Worm (Caenorhabditis elegans) whole organism, dauer: ENCODE results near the gene set-11.
"Not testable (repeated sequence)": the region's sequence is repeated elsewhere in the genome, so short reads cannot be mapped to it uniquely, and the experiment has no call there.

Experiments
- unc-62 ChIP-seq: sonication (generic microtip); optimal IDR thresholded peaks from 2 replicates; lab custom pipeline; 2017; ENCODE audit warnings: missing biosample characterization, missing genetic modification reagents, missing genetic modification characterization

Gene set-11

DNA sequence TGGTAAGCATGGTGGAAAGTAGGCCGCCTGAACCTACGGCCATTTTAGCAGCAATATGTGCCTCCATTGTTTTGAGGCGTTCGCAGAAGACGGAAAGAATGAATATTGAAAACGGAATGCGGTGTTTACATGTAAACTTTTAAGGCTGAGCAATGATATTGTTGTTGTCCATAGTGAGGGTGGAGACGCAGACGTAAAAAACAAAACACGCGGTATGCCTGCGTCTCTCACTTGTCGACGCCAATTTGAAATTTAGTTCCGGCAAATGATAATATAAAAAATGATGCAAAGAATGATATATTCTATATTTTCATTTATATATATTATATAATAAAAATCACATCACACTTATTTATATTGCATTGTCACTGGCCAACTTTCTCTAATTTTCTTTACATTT, 15.5 kb upstream of the set-11 start, which contains the start of gene Y47G7B.2:
TSS of gene Y47G7B.2 (minus strand) at position 143 of the 400 bp plus-strand sequence.
- no peak for TF ChIP-seq unc-62 (GFP tag; lab: Kevin White, UChicago)

DNA sequence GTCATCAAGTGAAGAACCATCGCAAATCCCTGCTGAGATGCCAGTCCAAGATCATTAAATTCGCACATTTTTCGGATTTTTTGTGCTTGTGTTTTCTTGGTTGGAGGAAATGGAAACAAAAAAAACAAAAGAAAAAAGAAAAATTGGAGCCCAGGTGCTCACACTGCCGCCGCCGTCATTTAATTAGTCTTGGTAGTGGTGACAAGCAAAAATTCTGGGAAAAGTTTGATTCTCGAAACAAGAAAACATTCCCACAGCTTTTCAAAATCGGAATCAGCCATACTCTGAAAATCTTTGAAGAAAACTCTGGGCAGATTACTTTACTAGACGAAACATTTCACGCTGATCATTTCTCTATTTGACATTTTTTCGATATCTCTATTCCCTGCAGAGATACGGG, 12.8 kb upstream of the set-11 start, which contains the start of gene srh-128:
TSS of gene srh-128 (minus strand) at position 101 of the 400 bp plus-strand sequence.
- TF ChIP-seq unc-62 (GFP tag; lab: Kevin White, UChicago), result no peak

DNA sequence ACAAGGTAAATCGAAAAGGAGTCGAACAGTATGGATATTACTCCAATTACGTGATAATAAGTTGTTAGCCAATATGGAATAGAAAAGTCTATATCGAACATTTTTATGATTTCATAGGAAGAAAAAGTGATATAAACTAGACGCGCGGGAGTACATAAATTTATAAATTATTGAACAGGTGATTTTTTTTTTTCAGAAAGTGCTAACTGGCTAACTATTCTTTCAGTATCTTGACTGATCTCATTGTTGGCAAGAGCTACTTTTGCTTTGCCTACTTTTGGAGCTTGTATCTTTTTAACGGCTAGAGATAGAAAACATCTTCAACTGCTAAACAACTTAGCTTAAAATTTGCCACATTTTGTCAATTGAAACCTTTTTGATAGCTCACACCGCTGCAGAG, 10.4 kb upstream of the set-11 start, which contains the start of gene sri-60:
TSS of gene sri-60 (minus strand) at position 101 of the 400 bp plus-strand sequence.
- TF ChIP-seq unc-62 (GFP tag; lab: Kevin White, UChicago), result no peak

DNA sequence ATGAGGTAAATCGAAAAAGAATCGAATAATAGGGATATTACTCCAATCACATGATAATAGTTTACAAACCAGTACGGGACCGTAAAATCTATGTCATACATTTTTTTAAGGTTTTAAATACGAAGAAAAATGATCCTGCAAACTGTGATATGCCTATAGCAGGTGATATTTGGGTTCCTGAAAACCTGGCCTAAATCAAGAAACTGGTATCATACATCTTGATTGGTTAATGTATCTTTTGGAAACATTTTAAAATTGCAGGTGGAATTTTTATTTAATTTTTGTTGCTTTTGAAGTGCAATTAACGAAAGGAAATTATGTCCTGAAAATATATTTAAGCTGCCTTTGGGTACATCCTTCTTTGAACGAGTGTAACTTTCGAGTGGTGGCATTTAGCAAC, 7.9 kb upstream of the set-11 start, which contains the start of gene sri-61:
TSS of gene sri-61 (minus strand) at position 101 of the 400 bp plus-strand sequence.
- no peak for TF ChIP-seq unc-62 (GFP tag; lab: Kevin White, UChicago)

DNA sequence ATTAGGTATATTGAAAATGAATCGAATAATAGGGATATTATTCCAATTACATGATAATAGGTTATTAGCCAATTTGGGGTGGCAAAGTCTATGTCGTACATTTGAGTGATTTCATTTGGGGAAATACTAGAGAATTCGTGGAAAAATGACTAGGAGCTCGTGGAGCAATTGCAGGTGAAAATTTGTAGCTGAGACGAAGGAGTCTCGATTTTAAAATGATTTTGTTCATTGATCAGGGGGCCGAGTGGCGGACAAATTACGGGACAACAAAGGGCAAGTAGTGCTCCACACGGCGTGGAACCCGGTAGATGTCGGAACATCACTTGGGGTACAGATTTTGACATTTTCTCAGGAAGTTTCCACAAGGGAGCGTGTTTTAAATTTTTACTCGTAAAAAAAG, 6.0 kb upstream of the set-11 start, which contains the start of gene sri-62:
TSS of gene sri-62 (minus strand) at position 101 of the 400 bp plus-strand sequence.
- TF ChIP-seq unc-62 (GFP tag; lab: Kevin White, UChicago), result no peak

DNA sequence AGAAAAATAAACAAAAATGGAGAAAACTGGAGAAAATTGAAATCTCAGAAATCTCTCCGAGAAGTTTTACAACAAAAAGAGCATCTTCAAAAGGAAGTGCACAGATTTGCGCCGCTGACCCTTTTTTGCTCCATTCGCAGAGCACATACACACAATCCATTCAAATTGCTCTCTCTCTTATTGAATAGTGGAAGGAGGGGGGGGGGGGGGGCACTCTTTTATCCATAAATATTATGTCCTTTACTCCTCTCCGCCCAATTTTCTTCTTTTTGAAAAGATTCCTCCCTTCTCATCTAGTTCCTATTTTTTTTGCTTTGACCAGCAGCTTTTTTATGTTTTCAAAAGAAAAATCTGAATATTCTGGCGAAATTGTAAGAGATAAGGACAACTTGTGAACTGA, 2.7 kb upstream of the set-11 start:
- no peak for TF ChIP-seq unc-62 (GFP tag; lab: Kevin White, UChicago)

DNA sequence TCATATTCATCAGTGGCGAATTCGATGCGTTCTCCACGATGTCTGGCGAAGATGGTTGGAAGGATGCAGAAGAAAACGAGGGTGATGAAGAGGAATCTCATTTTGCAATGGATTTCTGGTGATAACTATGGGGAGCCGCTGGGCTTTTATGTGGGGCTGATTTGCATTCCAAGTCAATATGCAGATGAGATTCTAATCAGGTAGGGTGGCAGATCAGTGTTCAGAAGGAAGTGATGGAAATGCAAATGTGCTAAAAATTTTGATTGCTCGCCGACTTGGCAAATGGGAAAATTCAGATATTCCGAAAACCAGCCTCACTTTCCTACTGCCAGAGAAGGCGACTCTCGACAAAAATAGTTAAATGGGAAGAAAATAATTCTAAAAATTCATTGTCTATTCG, 2.3 kb downstream of the set-11 start, which contains the start of gene nspf-3:
TSS of gene nspf-3 (minus strand) at position 101 of the 400 bp plus-strand sequence.
- TF ChIP-seq unc-62 (GFP tag; lab: Kevin White, UChicago), result no peak

DNA sequence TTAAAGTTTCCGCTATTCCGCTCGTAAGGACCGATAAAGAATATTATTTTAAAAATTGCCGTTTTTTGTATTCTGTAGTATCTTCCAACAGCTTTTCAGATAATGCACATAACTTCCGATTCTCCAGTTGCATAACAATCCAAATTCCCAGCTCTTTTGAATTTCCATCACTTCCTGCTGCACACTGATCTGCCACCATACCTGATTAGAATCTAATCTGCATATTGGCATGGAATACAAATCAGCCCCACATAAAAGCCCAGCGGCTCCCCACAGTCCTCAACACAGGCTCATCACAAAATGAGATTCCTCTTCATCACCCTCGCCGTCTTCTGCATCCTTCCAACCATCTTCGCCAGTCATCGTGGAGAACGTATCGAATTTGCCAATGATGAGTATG, 3.8 kb downstream of the set-11 start, which contains the start of gene nspf-2:
TSS of gene nspf-2 (plus strand) at position 301 of the 400 bp plus-strand sequence.
- TF ChIP-seq unc-62 (GFP tag; lab: Kevin White, UChicago), result not testable (repeated sequence)

DNA sequence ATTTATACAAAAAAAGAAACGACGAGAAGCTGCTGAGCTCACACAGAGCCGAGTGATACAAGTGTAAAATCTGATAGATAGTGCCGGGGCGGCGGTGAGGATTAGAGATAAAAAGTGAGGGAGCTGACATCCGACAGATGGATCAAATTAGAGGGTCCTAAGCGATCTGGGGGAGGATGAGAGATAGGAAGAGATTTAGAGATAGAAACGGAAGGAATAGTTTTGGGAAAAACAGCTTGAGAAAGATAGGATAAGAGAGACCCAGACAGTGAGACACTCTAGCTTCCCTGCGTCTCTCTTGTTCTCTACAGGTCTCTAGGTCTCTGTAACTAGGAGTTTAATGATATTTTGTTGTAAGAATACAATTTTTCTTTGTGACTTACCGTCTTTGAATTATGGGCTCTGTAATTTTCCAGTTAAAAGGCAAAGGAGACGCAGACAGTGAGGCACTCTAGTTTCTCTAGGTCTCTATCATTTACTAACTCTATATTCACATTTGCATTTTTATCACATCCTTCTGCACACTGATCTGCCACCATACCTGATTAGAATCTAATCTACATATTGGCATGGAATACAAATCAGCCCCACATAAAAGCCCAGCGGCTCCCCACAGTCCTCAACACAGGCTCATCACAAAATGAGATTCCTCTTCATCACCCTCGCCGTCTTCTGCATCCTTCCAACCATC, 5.2 kb downstream of the set-11 start, which contains the start of the genes sup-9 and nspf-1:
TSS of gene sup-9 (minus strand) at position 43 of the 691 bp plus-strand sequence.
TSS of gene nspf-1 (plus strand) at position 641 of the 691 bp plus-strand sequence.
- no peak for TF ChIP-seq unc-62 (GFP tag; lab: Kevin White, UChicago)

DNA sequence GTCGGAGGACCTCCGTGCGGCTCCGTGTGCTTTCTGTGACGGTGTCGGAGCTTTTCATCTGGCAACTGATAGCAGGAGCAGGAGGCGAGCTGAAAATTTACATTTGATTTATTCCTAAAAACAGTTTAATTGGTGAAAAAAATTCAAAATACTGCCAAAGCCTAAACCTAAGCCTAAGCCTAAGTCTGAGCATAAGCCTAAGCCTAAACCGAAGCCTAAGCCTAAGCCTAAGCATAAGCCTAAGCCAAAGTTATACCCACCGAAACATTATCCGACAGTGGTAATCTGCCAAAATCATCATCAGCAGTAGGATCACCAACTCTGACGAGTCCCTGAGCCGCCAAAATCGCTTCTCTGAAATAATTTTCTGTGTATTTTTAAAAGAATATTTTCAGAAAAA, 7.6 kb downstream of the set-11 start:
- no peak for TF ChIP-seq unc-62 (GFP tag; lab: Kevin White, UChicago)

DNA sequence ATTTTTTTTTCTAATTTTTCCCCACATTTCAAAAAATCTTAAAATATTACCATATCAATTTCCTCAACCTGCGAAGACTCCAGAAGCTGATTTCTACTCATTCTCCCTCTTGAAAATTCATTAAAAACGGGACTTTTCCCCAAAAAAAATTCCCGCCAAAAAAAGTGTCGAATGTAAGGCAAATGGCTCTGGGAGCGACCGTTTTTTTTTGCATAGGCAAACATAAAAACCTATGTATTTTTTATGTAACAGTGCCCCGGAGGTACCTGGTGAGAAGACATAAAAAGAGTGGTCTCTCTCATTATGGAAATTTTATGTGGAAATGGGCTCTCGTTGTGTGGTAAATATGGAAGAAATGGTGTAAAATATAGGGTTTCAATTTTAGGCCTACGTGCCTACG, 8.2 kb downstream of the set-11 start, which contains the start of gene ceh-87:
TSS of gene ceh-87 (minus strand) at position 101 of the 400 bp plus-strand sequence.
- no peak for TF ChIP-seq unc-62 (GFP tag; lab: Kevin White, UChicago)

DNA sequence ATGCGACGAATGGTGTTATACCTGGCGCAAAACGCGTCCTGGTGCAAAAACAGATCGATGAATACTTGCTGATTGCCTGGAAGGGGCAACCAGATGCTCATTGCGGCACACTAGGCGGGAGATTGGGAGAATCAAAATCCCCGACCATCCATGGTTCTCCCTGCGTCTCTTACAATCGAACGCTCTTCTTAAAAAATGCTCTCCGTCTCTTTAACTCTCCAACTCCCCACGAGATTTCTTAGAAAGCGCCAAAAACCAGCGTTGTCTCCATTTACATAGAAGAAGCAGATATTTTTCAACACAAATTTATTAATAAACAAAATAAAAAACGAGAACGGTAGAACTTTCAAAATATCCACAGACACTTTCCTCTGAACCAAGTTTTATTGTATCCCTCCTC, 11.3 kb downstream of the set-11 start, which contains the start of gene F34D6.1:
TSS of gene F34D6.1 (minus strand) at position 101 of the 400 bp plus-strand sequence.
- TF ChIP-seq unc-62 (GFP tag; lab: Kevin White, UChicago), result no peak

DNA sequence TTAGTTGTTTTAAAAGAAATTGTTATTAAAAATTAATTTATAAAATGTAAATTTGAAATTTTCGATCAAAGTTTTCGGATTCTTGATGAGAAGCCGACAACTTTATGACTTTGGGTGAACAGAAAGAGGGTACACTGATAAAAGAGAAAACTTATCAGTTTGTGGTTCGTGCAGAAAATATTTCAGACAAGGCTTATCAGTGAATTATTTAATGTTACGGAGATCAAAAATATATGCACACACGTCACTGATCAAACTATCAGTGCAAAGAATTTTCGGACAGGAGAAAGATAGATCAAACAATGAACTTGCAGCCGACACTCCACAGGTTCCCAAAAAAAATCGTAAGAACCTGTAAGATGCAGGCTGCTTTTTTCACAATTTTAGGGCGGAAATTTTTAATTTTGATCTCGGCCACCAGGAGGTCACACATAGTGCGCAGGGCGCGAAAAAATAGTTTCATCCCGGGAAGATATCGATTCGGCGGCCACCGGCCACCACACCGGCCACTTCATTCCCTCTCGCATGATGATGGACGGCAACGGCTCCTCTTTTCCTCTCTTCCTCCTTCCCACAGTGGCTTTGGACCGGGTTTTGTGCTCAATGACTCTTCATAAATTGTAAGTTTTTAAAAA, 14.7 kb downstream of the set-11 start, which contains the start of gene F22E5.17:
TSS of gene F22E5.17 (plus strand) at position 508 of the 635 bp plus-strand sequence.
- no peak for TF ChIP-seq unc-62 (GFP tag; lab: Kevin White, UChicago)

DNA sequence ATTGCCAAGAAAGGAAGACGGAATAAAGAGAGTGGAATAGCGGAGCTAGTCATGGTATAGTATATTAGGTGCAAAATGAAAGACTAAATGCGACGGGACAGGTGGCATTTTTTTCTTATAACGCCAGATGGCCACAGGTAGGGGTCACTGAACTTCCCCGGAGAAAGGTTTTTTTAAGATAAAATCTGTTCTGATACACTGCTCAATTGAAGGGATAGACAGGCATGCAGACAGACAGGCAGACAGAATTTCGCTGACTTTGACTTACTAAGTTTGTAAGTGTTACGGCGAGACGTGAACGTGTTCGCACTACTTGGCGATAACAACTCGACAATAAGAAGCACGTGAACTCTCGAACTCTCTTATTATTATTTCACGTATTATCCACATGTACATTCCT, 18.8 kb downstream of the set-11 start, which contains the start of the genes F22E5.20 and F22E5.1:
TSS of gene F22E5.20 (minus strand) at position 101 of the 400 bp plus-strand sequence.
TSS of gene F22E5.1 (plus strand) at position 242 of the 400 bp plus-strand sequence.
- not testable (repeated sequence) for TF ChIP-seq unc-62 (GFP tag; lab: Kevin White, UChicago)

DNA sequence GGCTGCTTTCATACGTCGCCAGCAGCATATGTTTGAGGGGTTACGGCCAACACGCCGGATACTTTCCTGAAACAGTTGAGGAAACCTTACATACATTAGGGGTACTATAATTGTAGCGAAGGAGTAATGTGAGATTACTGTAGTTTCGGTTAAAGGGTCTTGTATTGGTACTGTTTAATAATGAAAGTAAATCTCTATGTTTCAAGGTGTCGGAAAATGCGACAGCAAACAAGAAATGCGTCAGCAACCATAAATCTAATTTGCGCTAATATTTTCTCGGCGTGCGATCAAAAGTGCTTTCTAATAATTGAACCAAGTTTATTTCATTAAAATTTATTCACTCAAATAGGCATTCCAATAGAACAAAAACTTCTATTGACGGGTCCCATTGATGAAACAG, 20.1 kb downstream of the set-11 start, which contains the start of gene sri-57:
TSS of gene sri-57 (minus strand) at position 101 of the 400 bp plus-strand sequence.
- TF ChIP-seq unc-62 (GFP tag; lab: Kevin White, UChicago), result not testable (repeated sequence)
